Worm (Caenorhabditis elegans) whole organism, late embryonic: ENCODE data around the gene otpl-1.

ENCODE experiments used
- ceh-9 ChIP-seq: sonication (generic microtip); optimal IDR thresholded peaks from 2 replicates; lab custom pipeline; 2016; ENCODE audit warnings: mild to moderate bottlenecking, missing genetic modification characterization, inconsistent platforms, missing compliant biosample characterization
- dmd-4 ChIP-seq: sonication (generic microtip); optimal IDR thresholded peaks from 2 replicates; lab custom pipeline; 2016; ENCODE audit warnings: borderline replicate concordance, missing genetic modification characterization, missing compliant biosample characterization
- dve-1 ChIP-seq: sonication (generic microtip); optimal IDR thresholded peaks from 2 replicates; lab custom pipeline; 2017; ENCODE audit warnings: antibody characterized with exemption, mild to moderate bottlenecking, missing genetic modification characterization, missing compliant biosample characterization
- elt-2 ChIP-seq: sonication (generic microtip); optimal IDR thresholded peaks from 2 replicates; lab custom pipeline; 2016; ENCODE audit warnings: missing genetic modification reagents, missing genetic modification characterization, missing compliant biosample characterization
- ets-4 ChIP-seq: sonication (generic microtip); optimal IDR thresholded peaks from 2 replicates; lab custom pipeline; 2016; ENCODE audit warnings: missing genetic modification characterization, missing compliant biosample characterization
- hlh-30 ChIP-seq: sonication (generic microtip); optimal IDR thresholded peaks from 2 replicates; lab custom pipeline; 2017; ENCODE audit warnings: antibody characterized with exemption, missing genetic modification characterization, missing compliant biosample characterization; ENCODE audit not compliant: insufficient read depth
- nfya-1 ChIP-seq: sonication (generic microtip); optimal IDR thresholded peaks from 2 replicates; lab custom pipeline; 2017; ENCODE audit warnings: missing genetic modification characterization, mild to moderate bottlenecking, missing compliant biosample characterization, antibody characterized with exemption, moderate library complexity
- nhr-11 ChIP-seq: fragments of 150-350 bp; optimal IDR thresholded peaks from 2 replicates; lab custom pipeline; 2014; ENCODE audit warnings: missing biosample characterization, missing genetic modification characterization
- pag-3 ChIP-seq: sonication (generic microtip); optimal IDR thresholded peaks from 2 replicates; lab custom pipeline; 2016; ENCODE audit warnings: missing compliant biosample characterization, missing genetic modification characterization, borderline replicate concordance
- pha-4 ChIP-seq: fragments of 150-350 bp; optimal IDR thresholded peaks from 2 replicates; lab custom pipeline; 2018; ENCODE audit warnings: missing biosample characterization, missing genetic modification reagents, missing genetic modification characterization
- sox-4 ChIP-seq: sonication (generic microtip); optimal IDR thresholded peaks from 2 replicates; lab custom pipeline; 2017; ENCODE audit warnings: mild to moderate bottlenecking, missing genetic modification characterization, inconsistent platforms, missing compliant biosample characterization
- tbx-2 ChIP-seq: sonication (generic microtip); optimal IDR thresholded peaks from 2 replicates; lab custom pipeline; 2016; ENCODE audit warnings: missing genetic modification characterization, missing compliant biosample characterization
- tbx-7 ChIP-seq: sonication (generic microtip); optimal IDR thresholded peaks from 2 replicates; lab custom pipeline; 2016; ENCODE audit warnings: missing genotype, missing genetic modification characterization, missing compliant biosample characterization

DNA sequence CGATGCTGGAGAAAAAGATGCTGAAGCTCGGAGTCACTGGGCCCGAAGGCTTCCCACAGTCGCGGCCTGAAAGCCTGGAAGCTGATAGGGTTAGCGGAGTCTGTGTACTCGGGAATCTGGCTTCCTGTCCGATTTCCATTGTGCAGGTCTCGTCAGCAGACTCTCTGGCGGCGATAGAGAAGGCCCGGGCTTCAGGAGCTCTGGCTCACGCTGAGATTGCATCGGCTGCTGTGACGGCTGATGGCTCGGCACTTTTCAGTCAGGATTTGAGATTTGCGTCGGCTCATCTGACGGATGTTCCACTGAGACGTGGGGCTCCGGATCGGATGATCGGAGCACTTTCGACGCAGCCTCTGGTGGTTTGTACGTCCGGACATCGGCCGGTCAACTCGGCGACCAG, 45.4 kb upstream of the otpl-1 start:
- TF ChIP-seq ets-4 (tag; lab: Kevin White, UChicago) (no peak), tbx-2 (no peak), elt-2 (tag; lab: Kevin White, UChicago) (no peak), dve-1 (tag; lab: Kevin White, UChicago) (no peak), pha-4 (tag; lab: Kevin White, UChicago) (no peak), pag-3 (tag; lab: Kevin White, UChicago) (no peak), dmd-4 (tag; lab: Kevin White, UChicago) (no peak), nfya-1 (tag; lab: Kevin White, UChicago) (no peak), tbx-7 (tag; lab: Kevin White, UChicago) (no peak), nhr-11 (tag; lab: Kevin White, UChicago) (no peak), sox-4 (tag; lab: Kevin White, UChicago) (no peak), hlh-30 (no peak), ceh-9 (tag; lab: Kevin White, UChicago) (no peak)
